Worm (Caenorhabditis elegans): ENCODE measurements around the gene srt-43.

ce11 chrV:12752407-12752806 lies 16.6 kb upstream of the srt-43 start, which contains the start of gene C15C8.8:
- TF ChIP-seq T22C8.4 (GFP tag; IDR thresholded peaks at IDR 0.05) (no peak), ztf-29 (GFP tag; IDR thresholded peaks at IDR 0.05) (no peak), cog-1 (tag; optimal IDR thresholded peaks at IDR 0.05) (no peak), med-1 (GFP tag; optimal IDR thresholded peaks at IDR 0.05; ENCODE audit: insufficient read depth) (no peak), ref-1 (GFP tag; conservative IDR thresholded peaks at IDR 0.05) (no peak), klf-2 (GFP tag; conservative IDR thresholded peaks at IDR 0.05) (no peak)
